Worm (Caenorhabditis elegans): ENCODE measurements around the gene cnt-2.

- TF ChIP-seq pax-3 (tag; optimal IDR thresholded peaks at IDR 0.05) (no peak), nhr-11 (tag; optimal IDR thresholded peaks at IDR 0.05) (no peak), elt-3 (tag; optimal IDR thresholded peaks at IDR 0.05) (no peak), nhr-47 (tag; optimal IDR thresholded peaks at IDR 0.05) (no peak), egl-27 (tag; optimal IDR thresholded peaks at IDR 0.05) (no peak), ama-1 (optimal IDR thresholded peaks at IDR 0.05) (no peak), mep-1 (tag; optimal IDR thresholded peaks at IDR 0.05) (no peak), nhr-12 (tag; optimal IDR thresholded peaks at IDR 0.05) (no peak)
Observed at ce11 chrIII:10605049-10605448, 49.8 kb upstream of the cnt-2 start, which contains the start of gene rabx-5.
